Fruit fly (Drosophila melanogaster) whole organism, embryonic: ENCODE data around the gene GstD4.

Experiments used
- Atf3 ChIP-seq: fragments of 200-800 bp; sonication (Bioruptor generic); optimal IDR thresholded peaks from 3 replicates; lab custom pipeline; 2016; ENCODE audit warnings: missing biosample characterization, missing genetic modification characterization
- BEAF-32 ChIP-seq: fragments of 200-800 bp; sonication (Bioruptor generic); optimal IDR thresholded peaks from 3 replicates; lab custom pipeline; 2017; ENCODE audit warnings: missing biosample characterization, missing genetic modification characterization, mild to moderate bottlenecking, moderate library complexity, missing genetic modification reagents
- Bteb2 ChIP-seq: fragments of 200-800 bp; sonication (Bioruptor generic); optimal IDR thresholded peaks from 2 replicates; lab custom pipeline; 2016; ENCODE audit warnings: missing biosample characterization, missing genetic modification characterization
- CG10274 ChIP-seq: fragments of 200-800 bp; sonication (Bioruptor generic); optimal IDR thresholded peaks from 3 replicates; lab custom pipeline; 2017; ENCODE audit warnings: missing biosample characterization, mild to moderate bottlenecking, missing genetic modification characterization
- CG11456 ChIP-seq: fragments of 200-800 bp; sonication (Bioruptor generic); IDR thresholded peaks from 3 replicates; pipeline ENCODE4 v1.3.6; 2022; ENCODE audit warnings: missing biosample characterization, missing genetic modification characterization
- CG14014 ChIP-seq: fragments of 200-800 bp; sonication (Bioruptor generic); IDR thresholded peaks from 2 replicates; pipeline ENCODE4 v1.3.6; 2022; ENCODE audit warnings: missing biosample characterization, missing genetic modification characterization
- CG14050 ChIP-seq: fragments of 200-800 bp; sonication (Bioruptor generic); IDR thresholded peaks from 3 replicates; pipeline ENCODE4 v1.3.6; 2022; ENCODE audit warnings: missing biosample characterization, missing genetic modification characterization
- CG17359 ChIP-seq: fragments of 200-800 bp; sonication (Bioruptor generic); optimal IDR thresholded peaks from 3 replicates; lab custom pipeline; 2018; ENCODE audit warnings: missing biosample characterization, mild to moderate bottlenecking, missing genetic modification characterization, moderate library complexity
- CG17385 ChIP-seq: fragments of 200-800 bp; sonication (Bioruptor generic); optimal IDR thresholded peaks from 3 replicates; lab custom pipeline; 2018; ENCODE audit warnings: missing biosample characterization, mild to moderate bottlenecking, missing genetic modification characterization
- CG17802 ChIP-seq: fragments of 200-800 bp; sonication (Bioruptor generic); optimal IDR thresholded peaks from 2 replicates; lab custom pipeline; 2018; ENCODE audit warnings: missing biosample characterization, mild to moderate bottlenecking, missing genetic modification characterization, moderate library complexity
- CG17829 ChIP-seq: fragments of 200-800 bp; optimal IDR thresholded peaks from 2 replicates; lab custom pipeline; 2019; ENCODE audit warnings: missing biosample characterization, mild to moderate bottlenecking, missing genetic modification characterization, moderate library complexity
- CG18619 ChIP-seq: fragments of 200-800 bp; sonication (Bioruptor generic); optimal IDR thresholded peaks from 3 replicates; lab custom pipeline; 2017; ENCODE audit warnings: missing biosample characterization, mild to moderate bottlenecking, missing genetic modification characterization
- CG32532 ChIP-seq: fragments of 200-800 bp; sonication (Bioruptor generic); IDR thresholded peaks from 2 replicates; pipeline ENCODE4 v1.3.6; 2022; ENCODE audit warnings: missing biosample characterization, missing genetic modification characterization
- CG3838 ChIP-seq: fragments of 200-800 bp; sonication (Bioruptor generic); optimal IDR thresholded peaks from 3 replicates; lab custom pipeline; 2016; ENCODE audit warnings: missing biosample characterization, missing genetic modification characterization
- CG4404 ChIP-seq: fragments of 200-800 bp; sonication (Bioruptor generic); IDR thresholded peaks from 2 replicates; pipeline ENCODE4 v1.3.6; 2022; ENCODE audit warnings: missing biosample characterization, missing genetic modification characterization
- CG7357 ChIP-seq: fragments of 200-800 bp; sonication (Bioruptor generic); IDR thresholded peaks from 3 replicates; pipeline ENCODE4 v1.3.6; 2022; ENCODE audit warnings: missing biosample characterization, missing genetic modification characterization
- CG7745 ChIP-seq: fragments of 200-800 bp; sonication (Bioruptor generic); optimal IDR thresholded peaks from 2 replicates; lab custom pipeline; 2018; ENCODE audit warnings: missing biosample characterization, mild to moderate bottlenecking, missing genetic modification characterization, moderate library complexity
- CG9797 ChIP-seq: fragments of 200-800 bp; sonication (Bioruptor generic); optimal IDR thresholded peaks from 3 replicates; lab custom pipeline; 2018; ENCODE audit warnings: missing biosample characterization, mild to moderate bottlenecking, missing genetic modification characterization
- CTCF ChIP-seq: fragments of 200-800 bp; sonication (Bioruptor generic); optimal IDR thresholded peaks from 2 replicates; lab custom pipeline; 2017; ENCODE audit warnings: missing biosample characterization, mild to moderate bottlenecking, missing genetic modification characterization, moderate library complexity
- CrebB ChIP-seq: fragments of 200-800 bp; sonication (Bioruptor generic); optimal IDR thresholded peaks from 3 replicates; lab custom pipeline; 2018; ENCODE audit warnings: missing biosample characterization, mild to moderate bottlenecking, missing genetic modification characterization
- Dip2 ChIP-seq: fragments of 200-800 bp; sonication (Bioruptor generic); IDR thresholded peaks from 2 replicates; pipeline ENCODE4 v1.3.6; 2022; ENCODE audit warnings: missing biosample characterization, missing genetic modification characterization
- H15 ChIP-seq: fragments of 200-800 bp; sonication (Bioruptor generic); IDR thresholded peaks from 3 replicates; pipeline ENCODE4 v1.3.6; 2022; ENCODE audit warnings: missing biosample characterization, missing genetic modification characterization
- Hr78 ChIP-seq, 2 experiments: fragments of 200-800 bp in 1 of 2; fragments of >200 bp in 1 of 2; sonication (Bioruptor generic) in 1 of 2; optimal IDR thresholded peaks; 2 replicates each; lab custom pipeline; 2017 to 2019; ENCODE audit warnings: missing biosample characterization in 2 of 2, missing genetic modification characterization in 2 of 2, mild to moderate bottlenecking in 1 of 2, moderate library complexity in 1 of 2
- Max ChIP-seq: fragments of 200-800 bp; sonication (Bioruptor generic); optimal IDR thresholded peaks from 2 replicates; lab custom pipeline; 2016; ENCODE audit warnings: missing biosample characterization, mild to moderate bottlenecking, missing genetic modification characterization
- NK7.1 ChIP-seq: fragments of 200-800 bp; sonication (Bioruptor generic); optimal IDR thresholded peaks from 3 replicates; lab custom pipeline; 2016; ENCODE audit warnings: missing biosample characterization, missing genetic modification characterization
- Neu2 ChIP-seq: fragments of 200-800 bp; sonication (Bioruptor generic); optimal IDR thresholded peaks from 3 replicates; lab custom pipeline; 2016; ENCODE audit warnings: missing biosample characterization, missing genetic modification characterization, borderline replicate concordance
- Poxn ChIP-seq: fragments of 200-800 bp; sonication (Bioruptor generic); IDR thresholded peaks from 2 replicates; pipeline ENCODE4 v1.3.6; 2022; ENCODE audit warnings: missing biosample characterization, missing genetic modification characterization
- Sox100B ChIP-seq: fragments of 200-800 bp; sonication (Bioruptor generic); optimal IDR thresholded peaks from 3 replicates; lab custom pipeline; 2018; ENCODE audit warnings: missing biosample characterization, mild to moderate bottlenecking, missing genetic modification characterization
- Sry-δ ChIP-seq: fragments of 200-800 bp; sonication (Bioruptor generic); optimal IDR thresholded peaks from 2 replicates; lab custom pipeline; 2016; ENCODE audit warnings: missing biosample characterization, missing genetic modification characterization
- aop ChIP-seq: fragments of 200-800 bp; sonication (Bioruptor generic); IDR thresholded peaks from 2 replicates; pipeline ENCODE4 v1.3.6; 2022; ENCODE audit warnings: missing biosample characterization, missing genetic modification characterization
- bcd ChIP-seq: fragments of 200-800 bp; sonication (Bioruptor generic); optimal IDR thresholded peaks from 2 replicates; lab custom pipeline; 2017; ENCODE audit warnings: missing biosample characterization, mild to moderate bottlenecking, missing genetic modification characterization
- chinmo ChIP-seq: fragments of 200-800 bp; sonication (Bioruptor generic); IDR thresholded peaks from 4 replicates; pipeline ENCODE4 v1.3.6; 2022; ENCODE audit warnings: missing biosample characterization, missing genetic modification characterization; ENCODE audit not compliant: partially characterized antibody
- crol ChIP-seq: fragments of 200-800 bp; sonication (Bioruptor generic); IDR thresholded peaks from 2 replicates; pipeline ENCODE4 v1.3.6; 2022; ENCODE audit warnings: missing biosample characterization, missing genetic modification characterization
- da ChIP-seq: fragments of 200-800 bp; sonication (Bioruptor generic); optimal IDR thresholded peaks from 2 replicates; lab custom pipeline; 2016; ENCODE audit warnings: missing biosample characterization, missing genetic modification characterization
- dm ChIP-seq: fragments of 200-800 bp; sonication (Bioruptor generic); optimal IDR thresholded peaks from 3 replicates; lab custom pipeline; 2016; ENCODE audit warnings: missing biosample characterization, missing genetic modification characterization
- emc ChIP-seq: fragments of 200-800 bp; sonication (Bioruptor generic); optimal IDR thresholded peaks from 2 replicates; lab custom pipeline; 2016; ENCODE audit warnings: missing biosample characterization, missing genetic modification characterization
- eyg ChIP-seq: fragments of 200-800 bp; sonication (Bioruptor generic); optimal IDR thresholded peaks from 3 replicates; lab custom pipeline; 2016; ENCODE audit warnings: missing biosample characterization, missing genetic modification characterization
- gem ChIP-seq: fragments of 200-800 bp; sonication (Bioruptor generic); optimal IDR thresholded peaks from 2 replicates; lab custom pipeline; 2019; ENCODE audit warnings: missing biosample characterization, mild to moderate bottlenecking, missing genetic modification characterization, moderate library complexity
- grn ChIP-seq: fragments of 200-800 bp; sonication (Bioruptor generic); optimal IDR thresholded peaks from 3 replicates; lab custom pipeline; 2017; ENCODE audit warnings: missing biosample characterization, missing genetic modification characterization
- gro ChIP-seq: fragments of 200-800 bp; sonication (Bioruptor generic); optimal IDR thresholded peaks from 2 replicates; lab custom pipeline; 2016; ENCODE audit warnings: missing biosample characterization, missing genetic modification characterization
- hbn ChIP-seq: fragments of 200-800 bp; sonication (Bioruptor generic); IDR thresholded peaks from 2 replicates; pipeline ENCODE4 v1.3.6; 2022; ENCODE audit warnings: missing biosample characterization, missing genetic modification characterization; ENCODE audit not compliant: partially characterized antibody
- kah ChIP-seq: fragments of 200-800 bp; sonication (Bioruptor generic); optimal IDR thresholded peaks from 2 replicates; lab custom pipeline; 2018; ENCODE audit warnings: missing biosample characterization, mild to moderate bottlenecking, missing genetic modification characterization
- lab ChIP-seq: fragments of 200-800 bp; sonication (Bioruptor generic); optimal IDR thresholded peaks from 3 replicates; lab custom pipeline; 2017; ENCODE audit warnings: missing biosample characterization, missing genetic modification characterization, mild to moderate bottlenecking, moderate library complexity, missing genetic modification reagents
- mirr ChIP-seq: fragments of 200-800 bp; sonication (Bioruptor generic); optimal IDR thresholded peaks from 3 replicates; lab custom pipeline; 2018; ENCODE audit warnings: missing biosample characterization, mild to moderate bottlenecking, missing genetic modification characterization
- mld ChIP-seq: fragments of 200-800 bp; sonication (Bioruptor generic); IDR thresholded peaks from 3 replicates; pipeline ENCODE4 v1.3.6; 2022; ENCODE audit warnings: missing biosample characterization, missing genetic modification characterization; ENCODE audit not compliant: partially characterized antibody
- nmo ChIP-seq: fragments of 200-800 bp; sonication (Bioruptor generic); optimal IDR thresholded peaks from 2 replicates; lab custom pipeline; 2018; ENCODE audit warnings: missing biosample characterization, mild to moderate bottlenecking, missing genetic modification characterization, moderate library complexity
- onecut ChIP-seq: fragments of 200-800 bp; sonication (Bioruptor generic); IDR thresholded peaks from 2 replicates; pipeline ENCODE4 v1.3.6; 2022; ENCODE audit warnings: missing biosample characterization, missing genetic modification characterization
- phol ChIP-seq: fragments of 200-800 bp; sonication (Bioruptor generic); optimal IDR thresholded peaks from 3 replicates; lab custom pipeline; 2018; ENCODE audit warnings: missing biosample characterization, mild to moderate bottlenecking, missing genetic modification characterization, moderate library complexity
- scrt ChIP-seq: fragments of 200-800 bp; sonication (Bioruptor generic); optimal IDR thresholded peaks from 2 replicates; lab custom pipeline; 2018; ENCODE audit warnings: missing biosample characterization, mild to moderate bottlenecking, missing genetic modification characterization, moderate library complexity
- wek ChIP-seq: fragments of 200-800 bp; sonication (Bioruptor generic); optimal IDR thresholded peaks from 3 replicates; lab custom pipeline; 2018; ENCODE audit warnings: missing biosample characterization, mild to moderate bottlenecking, missing genetic modification characterization, moderate library complexity

The GstD4 gene

dm6 chr3R:12350497-12350896 lies 23.4 kb upstream of the GstD4 start, which contains the start of gene CG10038 (continued):
- no peak for TF ChIP-seq kah (GFP tag; lab: Kevin White, UChicago)
- TF ChIP-seq dm (GFP tag; lab: Kevin White, UChicago): no peak
- TF ChIP-seq CG17829 (tag; lab: Kevin White, UChicago): peak; percentile 60
- TF ChIP-seq grn (GFP tag; lab: Kevin White, UChicago): no peak
- TF ChIP-seq hbn: peak; percentile 90
- no peak for TF ChIP-seq Poxn
- TF ChIP-seq Bteb2 (GFP tag; lab: Kevin White, UChicago): no peak
- peak; percentile 81 for TF ChIP-seq CG7357 (GFP tag; lab: Robert Waterston, UW)

dm6 chr3R:12352003-12352402 lies 21.9 kb upstream of the GstD4 start, which contains the start of gene CG10041:
Gene CG10041, minus strand, starts transcription at chr3R:12352103.
- TF ChIP-seq CG14014 (GFP tag; lab: Robert Waterston, UW) (no peak), bcd (no peak), lab (GFP tag; lab: Kevin White, UChicago) (no peak), gem (no peak), crol (no peak), BEAF-32 (GFP tag; lab: Kevin White, UChicago) (no peak), wek (GFP tag; lab: Kevin White, UChicago) (no peak), Hr78 (GFP tag; optimal IDR thresholded peaks at IDR 0.05; lab: Kevin White, UChicago) (no peak), eyg (GFP tag; lab: Kevin White, UChicago) (no peak), CG17385 (GFP tag; lab: Kevin White, UChicago) (no peak), mirr (GFP tag; lab: Kevin White, UChicago) (no peak), Atf3 (GFP tag; lab: Kevin White, UChicago) (no peak), Sry-δ (GFP tag; lab: Kevin White, UChicago) (no peak), CG17359 (tag; lab: Kevin White, UChicago) (no peak), Dip2 (GFP tag; lab: Robert Waterston, UW) (no peak), phol (tag; lab: Kevin White, UChicago) (no peak)

dm6 chr3R:12356044-12356443 lies 17.9 kb upstream of the GstD4 start, which contains the start of gene MBD-R2:
Gene MBD-R2, minus strand, starts transcription at chr3R:12356265.
- no peak for TF ChIP-seq emc (GFP tag; lab: Kevin White, UChicago)
- no peak for TF ChIP-seq CG14050
- TF ChIP-seq Max: peak; percentile 14
- TF ChIP-seq CG18619 (GFP tag; lab: Kevin White, UChicago): no peak
- no peak for TF ChIP-seq gro
- no peak for TF ChIP-seq CG10274
- no peak for TF ChIP-seq Sox100B (GFP tag; lab: Kevin White, UChicago)
- no peak for TF ChIP-seq da (GFP tag; lab: Kevin White, UChicago)
- no peak for TF ChIP-seq CG4404
- TF ChIP-seq CG17802: no peak
- no peak for TF ChIP-seq scrt (GFP tag; lab: Kevin White, UChicago)
- TF ChIP-seq NK7.1 (GFP tag; lab: Kevin White, UChicago): no peak
- no peak for TF ChIP-seq CG7745 (tag; lab: Kevin White, UChicago)
- 0 out of 3 replicates have a peak, but pooled peaks have one; percentile 48 for TF ChIP-seq mld (GFP tag; lab: Robert Waterston, UW)
- TF ChIP-seq nmo: peak; percentile 23
- no peak for TF ChIP-seq Neu2 (GFP tag; lab: Kevin White, UChicago)
- TF ChIP-seq CrebB (tag; lab: Kevin White, UChicago): no peak
- TF ChIP-seq CG11456 (GFP tag; lab: Robert Waterston, UW): no peak
- TF ChIP-seq H15 (GFP tag; lab: Robert Waterston, UW): no peak
- TF ChIP-seq chinmo (GFP tag; lab: Robert Waterston, UW): no peak
- peak; percentile 52 for TF ChIP-seq CTCF (GFP tag; lab: Kevin White, UChicago)
- peak; percentile 60 for TF ChIP-seq CG9797 (GFP tag; lab: Kevin White, UChicago)
- no peak for TF ChIP-seq aop (GFP tag; lab: Robert Waterston, UW)
- no peak for TF ChIP-seq CG32532
- no peak for TF ChIP-seq CG3838 (GFP tag; lab: Kevin White, UChicago)
- TF ChIP-seq onecut (GFP tag; lab: Robert Waterston, UW): no peak
